Fruit fly (Drosophila melanogaster) Kc167 (cell line): ENCODE measurements around the gene cu.

ENCODE experiments used
- Myc ChIP-seq: fragments of >200 bp; optimal IDR thresholded peaks from 2 replicates; lab custom pipeline; 2017; ENCODE audit warnings: missing external identifiers
- Sin3A ChIP-seq: fragments of >200 bp; optimal IDR thresholded peaks from 2 replicates; lab custom pipeline; 2018; ENCODE audit warnings: missing external identifiers
- h ChIP-seq: fragments of >200 bp; optimal IDR thresholded peaks from 3 replicates; lab custom pipeline; 2018; ENCODE audit warnings: missing external identifiers
- ttk ChIP-seq: sonication (Bioruptor generic); optimal IDR thresholded peaks from 2 replicates; lab custom pipeline; 2017; ENCODE audit warnings: missing external identifiers

- TF ChIP-seq h (lab: Kevin White, UChicago) = no peak
- no peak for TF ChIP-seq Myc
- no peak for TF ChIP-seq ttk
- no peak for TF ChIP-seq Sin3A
Measured at dm6 chr3R:11200042-11200884, 2.9 kb downstream of the cu start.
